Worm (Caenorhabditis elegans): ENCODE measurements around the gene K08F8.15.

The K08F8.15 gene

ce11 chrII:8814231-8814630 is 47.6 kb downstream of the K08F8.15 start:
- TF ChIP-seq ztf-11 (tag; optimal IDR thresholded peaks at IDR 0.05) (no peak), nhr-237 (tag; optimal IDR thresholded peaks at IDR 0.05) (no peak), tbx-8 (GFP tag; optimal IDR thresholded peaks at IDR 0.05) (no peak), sem-2 (GFP tag; optimal IDR thresholded peaks at IDR 0.05) (no peak), sptf-1 (tag; optimal IDR thresholded peaks at IDR 0.05) (no peak), hlh-1 (tag; optimal IDR thresholded peaks at IDR 0.05) (no peak), ces-1 (GFP tag; optimal IDR thresholded peaks at IDR 0.05) (no peak), mab-5 (tag; optimal IDR thresholded peaks at IDR 0.05) (no peak), M03D4.4 (tag; optimal IDR thresholded peaks at IDR 0.05) (no peak), cnd-1 (tag; optimal IDR thresholded peaks at IDR 0.05) (no peak), lin-13 (tag; optimal IDR thresholded peaks at IDR 0.05) (no peak), nhr-12 (tag; optimal IDR thresholded peaks at IDR 0.05) (no peak), blmp-1 (tag; optimal IDR thresholded peaks at IDR 0.05) (no peak), pha-4 (tag; optimal IDR thresholded peaks at IDR 0.05) (no peak), flh-1 (GFP tag; optimal IDR thresholded peaks at IDR 0.05) (no peak), nhr-2 (tag; optimal IDR thresholded peaks at IDR 0.05) (no peak), unc-120 (tag; optimal IDR thresholded peaks at IDR 0.05; ENCODE audit: poor library complexity, severe bottlenecking) (no peak), elt-1 (tag; optimal IDR thresholded peaks at IDR 0.05; ENCODE audit: borderline replicate concordance, insufficient read depth) (no peak), lin-32 (GFP tag; optimal IDR thresholded peaks at IDR 0.05) (no peak), zip-8 (tag; optimal IDR thresholded peaks at IDR 0.05) (no peak)

Data from whole organism, mixed stage, embryonic.